Worm (Caenorhabditis elegans): ENCODE data around the gene kcmf-1.

DNA sequence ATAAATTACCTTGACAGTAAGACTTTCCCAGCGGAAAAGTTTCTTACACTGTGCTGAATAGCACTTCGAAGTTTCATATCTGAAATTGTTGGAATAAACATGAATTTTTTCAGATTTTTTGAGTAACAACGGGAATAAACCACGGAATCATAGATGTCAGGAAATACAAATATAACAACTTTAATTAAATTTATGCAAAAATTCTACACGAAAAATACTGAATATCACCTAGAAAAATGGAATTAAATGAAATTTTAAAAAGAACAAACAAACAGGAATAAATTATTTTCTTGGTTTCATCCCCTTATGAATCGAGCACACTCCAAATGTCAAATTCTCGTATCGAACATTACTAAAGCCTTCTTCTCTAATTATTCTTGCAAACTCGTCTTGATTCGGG lies 27.9 kb downstream of the kcmf-1 start, which contains the start of gene tag-307:
- no peak for TF ChIP-seq unc-86 (tag; optimal IDR thresholded peaks at IDR 0.05)
- TF ChIP-seq ceh-34 (tag; optimal IDR thresholded peaks at IDR 0.05) = no peak
- no peak for TF ChIP-seq ceh-48 (tag; optimal IDR thresholded peaks at IDR 0.05)
- no peak for TF ChIP-seq F13H6.1 (tag; optimal IDR thresholded peaks at IDR 0.05)
- no peak for TF ChIP-seq C08G9.2 (tag; optimal IDR thresholded peaks at IDR 0.05)
- no peak for TF ChIP-seq dve-1 (tag; optimal IDR thresholded peaks at IDR 0.05)
- no peak for TF ChIP-seq ceh-6 (GFP tag; optimal IDR thresholded peaks at IDR 0.05)
- TF ChIP-seq ceh-9 (tag; optimal IDR thresholded peaks at IDR 0.05) = no peak
- no peak for TF ChIP-seq ceh-24 (tag; optimal IDR thresholded peaks at IDR 0.05)
- no peak for TF ChIP-seq tbx-2 (tag; optimal IDR thresholded peaks at IDR 0.05)
- no peak for TF ChIP-seq fkh-10 (GFP tag; optimal IDR thresholded peaks at IDR 0.05)
- TF ChIP-seq ref-2 (tag; optimal IDR thresholded peaks at IDR 0.05) = no peak
